Worm (Caenorhabditis elegans): ENCODE results near the gene T19H5.7.

T19H5.7 gene

ce11 chrII:9498589-9498988 is 18.7 kb upstream of the T19H5.7 start (continued):
- TF ChIP-seq lin-29 (GFP tag; IDR thresholded peaks at IDR 0.05) (no peak), dve-1 (tag; optimal IDR thresholded peaks at IDR 0.05; ENCODE audit: insufficient read depth) (peak; percentile 32), php-3 (GFP tag; IDR thresholded peaks at IDR 0.05) (0 out of 2 replicates have a peak, but pooled peaks have one; percentile 13), mdt-29 (GFP tag; IDR thresholded peaks at IDR 0.05) (0 out of 2 replicates have a peak, but pooled peaks have one; percentile 25), D1046.2 (GFP tag; IDR thresholded peaks at IDR 0.05) (no peak), snpc-4 (tag; optimal IDR thresholded peaks at IDR 0.05) (no peak), unc-39 (tag; optimal IDR thresholded peaks at IDR 0.05) (no peak), T20F7.1 (GFP tag; optimal IDR thresholded peaks at IDR 0.05) (no peak), Y5F2A.4 (GFP tag; optimal IDR thresholded peaks at IDR 0.05) (no peak), zfp-2 (tag; optimal IDR thresholded peaks at IDR 0.05) (no peak), nhr-28 (tag; optimal IDR thresholded peaks at IDR 0.05) (peak; percentile 45), ces-1 (GFP tag; optimal IDR thresholded peaks at IDR 0.05) (no peak), hif-1 (tag; optimal IDR thresholded peaks at IDR 0.05) (no peak), madf-9 (GFP tag; conservative IDR thresholded peaks at IDR 0.05) (no peak)

ce11 chrII:9497309-9497708 is 17.4 kb upstream of the T19H5.7 start:
- TF ChIP-seq F49E8.2 (tag; optimal IDR thresholded peaks at IDR 0.05; ENCODE audit: borderline replicate concordance): no peak
- TF ChIP-seq lsy-2 (tag; optimal IDR thresholded peaks at IDR 0.05): peak in 1 of 2 experiments; percentile 14
- TF ChIP-seq ctbp-1 (GFP tag; IDR thresholded peaks at IDR 0.05): peak; percentile 52; the same call in 1 of the 2 replicates
- peak; percentile 25 for TF ChIP-seq mep-1 (tag; optimal IDR thresholded peaks at IDR 0.05)

ce11 chrII:9493242-9494058 is 13.5 kb upstream of the T19H5.7 start:
- TF ChIP-seq tag-97 (GFP tag; IDR thresholded peaks at IDR 0.05) (no peak), mep-1 (tag; optimal IDR thresholded peaks at IDR 0.05) (no peak), spr-3 (GFP tag; optimal IDR thresholded peaks at IDR 0.05) (no peak), zip-2 (tag; optimal IDR thresholded peaks at IDR 0.05) (no peak), mdl-1 (tag; optimal IDR thresholded peaks at IDR 0.05) (peak in 1 of 2 experiments; percentile 25), ceh-28 (tag; optimal IDR thresholded peaks at IDR 0.05) (no peak), aly-2 (tag; optimal IDR thresholded peaks at IDR 0.05) (no peak), ztf-7 (tag; optimal IDR thresholded peaks at IDR 0.05) (no peak), hlh-11 (tag; optimal IDR thresholded peaks at IDR 0.05) (peak; percentile 30), madf-5 (GFP tag; IDR thresholded peaks at IDR 0.05) (no peak), ceh-44 (GFP tag; IDR thresholded peaks at IDR 0.05) (no peak), hlh-30 (tag; optimal IDR thresholded peaks at IDR 0.05; ENCODE audit: insufficient read depth) (peak; percentile 56), madf-9 (GFP tag; conservative IDR thresholded peaks at IDR 0.05) (no peak), mdt-29 (GFP tag; IDR thresholded peaks at IDR 0.05) (no peak), fos-1 (tag; optimal IDR thresholded peaks at IDR 0.05) (no peak), nhr-41 (GFP tag; IDR thresholded peaks at IDR 0.05) (no peak), dmd-9 (GFP tag; IDR thresholded peaks at IDR 0.05) (no peak), egl-27 (tag; optimal IDR thresholded peaks at IDR 0.05) (no peak), nhr-48 (tag; optimal IDR thresholded peaks at IDR 0.05) (peak; percentile 97), unc-62 (GFP tag; optimal IDR thresholded peaks at IDR 0.05 in 1 of 2) (peak in 1 of 2 experiments; percentile 59), unc-62 (tag; optimal IDR thresholded peaks at IDR 0.05) (no peak), nhr-77 (tag; optimal IDR thresholded peaks at IDR 0.05) (no peak), gei-8 (GFP tag; optimal IDR thresholded peaks at IDR 0.05) (peak; percentile 5), lin-1 (GFP tag; IDR thresholded peaks at IDR 0.05) (no peak), nhr-28 (tag; optimal IDR thresholded peaks at IDR 0.05) (peak; percentile 31), ceh-32 (tag; optimal IDR thresholded peaks at IDR 0.05; ENCODE audit: poor library complexity) (no peak), dmd-6 (GFP tag; IDR thresholded peaks at IDR 0.05) (peak; percentile 46), ces-1 (GFP tag; optimal IDR thresholded peaks at IDR 0.05) (no peak), zip-11 (GFP tag; IDR thresholded peaks at IDR 0.05) (no peak), lin-15B (tag; optimal IDR thresholded peaks at IDR 0.05) (no peak), tra-1 (GFP tag; IDR thresholded peaks at IDR 0.05) (0 out of 2 replicates have a peak, but pooled peaks have one; percentile 61), Y75B8A.6 (GFP tag; IDR thresholded peaks at IDR 0.05) (no peak), daf-19 (GFP tag; conservative IDR thresholded peaks at IDR 0.05) (no peak)
